Worm (Caenorhabditis elegans) whole organism, early embryonic: ENCODE results near the gene R05G9R.1.

Experiments used
- B0310.2 ChIP-seq: sonication (generic microtip); optimal IDR thresholded peaks from 2 replicates; lab custom pipeline; 2016; ENCODE audit warnings: mild to moderate bottlenecking, missing genetic modification characterization, missing compliant biosample characterization
- F13C5.2 ChIP-seq: sonication (generic microtip); optimal IDR thresholded peaks from 2 replicates; lab custom pipeline; 2017; ENCODE audit warnings: mild to moderate bottlenecking, missing genetic modification characterization, inconsistent platforms, missing compliant biosample characterization
- aly-1 ChIP-seq: sonication (generic microtip); optimal IDR thresholded peaks from 2 replicates; lab custom pipeline; 2016; ENCODE audit warnings: missing genetic modification characterization, missing compliant biosample characterization
- ama-1 ChIP-seq: fragments of 150-350 bp; optimal IDR thresholded peaks from 2 replicates; lab custom pipeline; 2014
- ceh-13 ChIP-seq: fragments of 200-800 bp; sonication (Bioruptor generic); optimal IDR thresholded peaks from 2 replicates; lab custom pipeline; 2018; ENCODE audit warnings: mild to moderate bottlenecking, missing genetic modification characterization, missing compliant biosample characterization
- ceh-36 ChIP-seq: sonication (generic microtip); optimal IDR thresholded peaks from 2 replicates; lab custom pipeline; 2016; ENCODE audit warnings: missing genetic modification characterization, inconsistent platforms, missing compliant biosample characterization
- hmbx-1 ChIP-seq: sonication (generic microtip); optimal IDR thresholded peaks from 2 replicates; lab custom pipeline; 2016; ENCODE audit warnings: mild to moderate bottlenecking, missing genetic modification characterization, missing compliant biosample characterization
- hnd-1 ChIP-seq: sonication (generic microtip); optimal IDR thresholded peaks from 2 replicates; lab custom pipeline; 2016; ENCODE audit warnings: missing genetic modification characterization, missing compliant biosample characterization
- sea-1 ChIP-seq: fragments of 200-800 bp; sonication (Bioruptor generic); conservative IDR thresholded peaks from 2 replicates; pipeline ENCODE4 v1.3.6; 2022; ENCODE audit warnings: missing genetic modification characterization, missing compliant biosample characterization
- tbx-11 ChIP-seq: fragments of 200-800 bp; sonication (Bioruptor generic); IDR thresholded peaks from 2 replicates; pipeline ENCODE4 v1.3.6; 2022; ENCODE audit warnings: missing genetic modification characterization, missing compliant biosample characterization

DNA sequence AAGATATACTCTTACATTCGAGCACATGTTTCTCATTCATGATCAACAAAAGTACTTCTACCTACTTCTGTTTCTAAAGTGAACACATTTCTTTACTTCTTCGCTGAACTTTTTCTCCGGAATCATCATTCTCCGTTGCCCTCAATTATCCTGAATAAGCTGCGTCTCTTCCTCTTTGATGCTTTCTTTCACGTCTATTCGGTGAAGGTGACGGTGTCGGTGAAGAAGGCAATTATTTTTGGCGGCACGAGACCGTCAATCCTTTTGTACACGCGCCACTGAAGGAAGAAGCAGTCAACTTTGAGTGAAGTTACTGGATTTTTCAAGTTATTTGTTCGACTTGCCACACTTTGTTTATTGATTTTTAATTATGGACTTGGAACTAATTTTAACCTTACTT lies 17.7 kb upstream of the R05G9R.1 start, which contains the start of gene abch-1:
- TF ChIP-seq ceh-13 (GFP tag; lab: Kevin White, UChicago) (no peak), hnd-1 (tag; lab: Kevin White, UChicago) (no peak), sea-1 (GFP tag; lab: Robert Waterston, UW) (no peak), ama-1 (lab: Kevin White, UChicago) (no peak), hmbx-1 (tag; lab: Kevin White, UChicago) (no peak), F13C5.2 (tag; lab: Kevin White, UChicago) (no peak), B0310.2 (tag; lab: Kevin White, UChicago) (no peak), ceh-36 (tag; lab: Kevin White, UChicago) (no peak), tbx-11 (GFP tag; lab: Robert Waterston, UW) (no peak), aly-1 (tag; lab: Kevin White, UChicago) (no peak)
